Worm (Caenorhabditis elegans) whole organism, L3 larva: ENCODE data around the gene C16D9.5.

Source experiments
- R02D3.7 ChIP-seq: fragments of 150-350 bp; optimal IDR thresholded peaks from 2 replicates; lab custom pipeline; 2014; ENCODE audit warnings: missing biosample characterization, missing genetic modification characterization
- ZK546.5 ChIP-seq: sonication (generic microtip); optimal IDR thresholded peaks from 2 replicates; lab custom pipeline; 2017; ENCODE audit warnings: missing biosample characterization, missing genetic modification characterization
- aly-2 ChIP-seq: fragments of 150-350 bp; optimal IDR thresholded peaks from 2 replicates; lab custom pipeline; 2014; ENCODE audit warnings: missing biosample characterization, missing genetic modification characterization
- ama-1 ChIP-seq: fragments of 150-350 bp; optimal IDR thresholded peaks from 2 replicates; lab custom pipeline; 2018
- ceh-28 ChIP-seq: fragments of 150-350 bp; optimal IDR thresholded peaks from 2 replicates; lab custom pipeline; 2014; ENCODE audit warnings: missing biosample characterization, missing genetic modification reagents, missing genetic modification characterization
- ceh-82 ChIP-seq: fragments of 150-350 bp; optimal IDR thresholded peaks from 2 replicates; lab custom pipeline; 2014; ENCODE audit warnings: missing biosample characterization, missing genetic modification characterization
- ceh-9 ChIP-seq: sonication (generic microtip); optimal IDR thresholded peaks from 2 replicates; lab custom pipeline; 2018; ENCODE audit warnings: missing biosample characterization, missing genetic modification characterization
- daf-12 ChIP-seq: fragments of 150-350 bp; optimal IDR thresholded peaks from 2 replicates; lab custom pipeline; 2014; ENCODE audit warnings: missing biosample characterization, missing genetic modification reagents, missing genetic modification characterization
- egl-5 ChIP-seq: fragments of 150-350 bp; optimal IDR thresholded peaks from 2 replicates; lab custom pipeline; 2017; ENCODE audit warnings: missing biosample characterization, missing genetic modification reagents, missing genetic modification characterization, inconsistent platforms
- elt-2 ChIP-seq: sonication (generic microtip); optimal IDR thresholded peaks from 2 replicates; lab custom pipeline; 2016; ENCODE audit warnings: missing genetic modification reagents, mild to moderate bottlenecking, missing genetic modification characterization, missing compliant biosample characterization
- fkh-10 ChIP-seq: sonication (generic microtip); optimal IDR thresholded peaks from 2 replicates; lab custom pipeline; 2017; ENCODE audit warnings: missing biosample characterization, missing genetic modification reagents, missing genetic modification characterization
- fos-1 ChIP-seq: fragments of 150-350 bp; optimal IDR thresholded peaks from 2 replicates; lab custom pipeline; 2014; ENCODE audit warnings: missing biosample characterization, missing genetic modification characterization
- hmg-11 ChIP-seq: sonication (generic microtip); optimal IDR thresholded peaks from 2 replicates; lab custom pipeline; 2016; ENCODE audit warnings: missing genetic modification characterization, missing compliant biosample characterization
- lin-39 ChIP-seq: fragments of 150-350 bp; optimal IDR thresholded peaks from 2 replicates; lab custom pipeline; 2018; ENCODE audit warnings: missing biosample characterization, missing genetic modification reagents, missing genetic modification characterization
- nfya-1 ChIP-seq: sonication (generic microtip); optimal IDR thresholded peaks from 2 replicates; lab custom pipeline; 2017; ENCODE audit warnings: missing genetic modification characterization, mild to moderate bottlenecking, missing compliant biosample characterization, antibody characterized with exemption, moderate library complexity; ENCODE audit not compliant: insufficient read depth
- nhr-11 ChIP-seq: fragments of 150-350 bp; optimal IDR thresholded peaks from 2 replicates; lab custom pipeline; 2014; ENCODE audit warnings: missing biosample characterization, missing genetic modification characterization
- nhr-12 ChIP-seq: fragments of 150-350 bp; optimal IDR thresholded peaks from 2 replicates; lab custom pipeline; 2014; ENCODE audit warnings: missing biosample characterization, missing genetic modification characterization
- nhr-23 ChIP-seq: fragments of 150-350 bp; optimal IDR thresholded peaks from 2 replicates; lab custom pipeline; 2014; ENCODE audit warnings: missing biosample characterization, missing genetic modification reagents, missing genetic modification characterization
- nhr-237 ChIP-seq: fragments of 150-350 bp; optimal IDR thresholded peaks from 2 replicates; lab custom pipeline; 2014; ENCODE audit warnings: missing biosample characterization, missing genetic modification characterization
- nhr-25 ChIP-seq: sonication (generic microtip); optimal IDR thresholded peaks from 2 replicates; lab custom pipeline; 2017; ENCODE audit warnings: missing biosample characterization, missing genetic modification characterization
- nhr-28 ChIP-seq: fragments of 150-350 bp; optimal IDR thresholded peaks from 2 replicates; lab custom pipeline; 2014; ENCODE audit warnings: missing biosample characterization, missing genetic modification characterization
- nhr-43 ChIP-seq: sonication (generic microtip); optimal IDR thresholded peaks from 2 replicates; lab custom pipeline; 2016; ENCODE audit warnings: mild to moderate bottlenecking, missing genetic modification characterization, missing compliant biosample characterization; ENCODE audit not compliant: poor library complexity, severe bottlenecking
- nhr-77 ChIP-seq: fragments of 150-350 bp; optimal IDR thresholded peaks from 2 replicates; lab custom pipeline; 2014; ENCODE audit warnings: missing biosample characterization, missing genetic modification characterization
- pha-4 ChIP-seq: fragments of 150-350 bp; optimal IDR thresholded peaks from 2 replicates; lab custom pipeline; 2014; ENCODE audit warnings: missing biosample characterization, missing genetic modification reagents, missing genetic modification characterization
- pqm-1 ChIP-seq: fragments of 150-350 bp; optimal IDR thresholded peaks from 2 replicates; lab custom pipeline; 2017; ENCODE audit warnings: missing biosample characterization, missing genetic modification characterization, inconsistent platforms
- sea-2 ChIP-seq: fragments of 150-350 bp; sonication (generic microtip); optimal IDR thresholded peaks from 4 replicates; lab custom pipeline; 2014; ENCODE audit warnings: missing biosample characterization, missing genetic modification reagents, missing genetic modification characterization
- skn-1 ChIP-seq: fragments of 150-350 bp; optimal IDR thresholded peaks from 2 replicates; lab custom pipeline; 2014; ENCODE audit warnings: missing biosample characterization, missing genetic modification characterization
- snpc-4 ChIP-seq: fragments of 150-350 bp; optimal IDR thresholded peaks from 2 replicates; lab custom pipeline; 2014; ENCODE audit warnings: missing biosample characterization, missing genetic modification characterization
- tbx-2 ChIP-seq: sonication (generic microtip); optimal IDR thresholded peaks from 2 replicates; lab custom pipeline; 2016; ENCODE audit warnings: mild to moderate bottlenecking, missing genetic modification characterization, missing compliant biosample characterization
- unc-39 ChIP-seq: sonication (generic microtip); optimal IDR thresholded peaks from 4 replicates; lab custom pipeline; 2017; ENCODE audit warnings: missing biosample characterization, missing genetic modification characterization
- zag-1 ChIP-seq: fragments of 150-350 bp; optimal IDR thresholded peaks from 2 replicates; lab custom pipeline; 2014; ENCODE audit warnings: missing biosample characterization, missing genetic modification characterization

C16D9.5 gene

ce11 chrV:8217661-8218265, 27.6 kb downstream of the C16D9.5 start, which contains the start of gene K07C11.8:
TSS of gene K07C11.8 (minus strand) at chrV:8217884.
- TF ChIP-seq elt-2 (tag; lab: Kevin White, UChicago) (peak; percentile 46), R02D3.7 (tag; lab: Kevin White, UChicago) (no peak), lin-39 (peak; percentile 16)
- TF ChIP-seq, all 47 proteins: peak for 2

ce11 chrV:8217118-8217517, 28.2 kb downstream of the C16D9.5 start:
- TF ChIP-seq ceh-9 (no peak), zag-1 (tag; lab: Kevin White, UChicago) (no peak), nhr-28 (tag; lab: Kevin White, UChicago) (no peak), nhr-23 (no peak), nhr-25 (tag; lab: Kevin White, UChicago) (no peak), fos-1 (tag; lab: Kevin White, UChicago) (no peak), nhr-11 (tag; lab: Kevin White, UChicago) (no peak), nhr-77 (tag; lab: Kevin White, UChicago) (no peak), ZK546.5 (tag; lab: Kevin White, UChicago) (no peak), ama-1 (lab: Kevin White, UChicago) (no peak), egl-5 (tag; lab: Kevin White, UChicago) (no peak), aly-2 (tag; lab: Kevin White, UChicago) (no peak), nfya-1 (tag; lab: Kevin White, UChicago) (no peak), nhr-237 (tag; lab: Kevin White, UChicago) (no peak), lin-39 (no peak), nhr-12 (tag; lab: Kevin White, UChicago) (no peak), pqm-1 (tag; lab: Kevin White, UChicago) (peak; percentile 80), elt-2 (tag; lab: Kevin White, UChicago) (peak; percentile 91)

ce11 chrV:8215158-8215557, 30.2 kb downstream of the C16D9.5 start:
- TF ChIP-seq nfya-1 (tag; lab: Kevin White, UChicago) (peak; percentile 25), hmg-11 (tag; lab: Kevin White, UChicago) (peak; percentile 70), zag-1 (tag; lab: Kevin White, UChicago) (no peak)

- TF ChIP-seq skn-1, result no peak
- no peak for TF ChIP-seq fkh-10 (GFP tag; lab: Kevin White, UChicago)
- no peak for TF ChIP-seq sea-2
- no peak for TF ChIP-seq pha-4 (tag; lab: Kevin White, UChicago)
- TF ChIP-seq nhr-77 (tag; lab: Kevin White, UChicago), result no peak
- TF ChIP-seq ceh-82 (tag; lab: Kevin White, UChicago), result no peak
- TF ChIP-seq elt-2 (tag; lab: Kevin White, UChicago), result no peak
- no peak for TF ChIP-seq aly-2 (tag; lab: Kevin White, UChicago)
- no peak for TF ChIP-seq nfya-1 (tag; lab: Kevin White, UChicago)
- no peak for TF ChIP-seq unc-39
- no peak for TF ChIP-seq nhr-43 (tag; lab: Kevin White, UChicago)
- no peak for TF ChIP-seq snpc-4 (tag; lab: Kevin White, UChicago)
- no peak for TF ChIP-seq hmg-11 (tag; lab: Kevin White, UChicago)
- no peak for TF ChIP-seq tbx-2 (tag; lab: Kevin White, UChicago)
- no peak for TF ChIP-seq fos-1 (tag; lab: Kevin White, UChicago)
- no peak for TF ChIP-seq nhr-28 (tag; lab: Kevin White, UChicago)
Measured at ce11 chrV:8213868-8214267, 31.5 kb downstream of the C16D9.5 start, which contains the start of gene K07C11.7. TSS of gene K07C11.7 (minus strand) at chrV:8213968.

ce11 chrV:8212816-8213215, 32.5 kb downstream of the C16D9.5 start:
- TF ChIP-seq pqm-1 (tag; lab: Kevin White, UChicago) (peak; percentile 83), daf-12 (no peak), ceh-28 (tag; lab: Kevin White, UChicago) (no peak), aly-2 (tag; lab: Kevin White, UChicago) (no peak), fos-1 (tag; lab: Kevin White, UChicago) (no peak), elt-2 (tag; lab: Kevin White, UChicago) (peak; percentile 87), R02D3.7 (tag; lab: Kevin White, UChicago) (no peak), nhr-77 (tag; lab: Kevin White, UChicago) (no peak)
